Worm (Caenorhabditis elegans) whole organism, young adult: ENCODE measurements around the gene ints-7.

Experiments
- B0035.1 ChIP-seq: sonication (generic microtip); optimal IDR thresholded peaks from 2 replicates; lab custom pipeline; 2016; ENCODE audit warnings: missing genetic modification characterization, mild to moderate bottlenecking, missing compliant biosample characterization, missing genotype, missing genetic modification reagents
- B0261.1 ChIP-seq: sonication (generic microtip); optimal IDR thresholded peaks from 2 replicates; lab custom pipeline; 2016; ENCODE audit warnings: mild to moderate bottlenecking, missing genetic modification characterization, moderate library complexity, missing compliant biosample characterization
- C06A6.2 ChIP-seq: fragments of 200-800 bp; sonication (Bioruptor generic); conservative IDR thresholded peaks from 2 replicates; pipeline ENCODE4 v1.3.6; 2022; ENCODE audit warnings: missing genetic modification characterization, missing compliant biosample characterization
- F33H1.4 ChIP-seq: fragments of 200-800 bp; sonication (Bioruptor generic); IDR thresholded peaks from 2 replicates; pipeline ENCODE4 v1.3.6; 2022; ENCODE audit warnings: missing genetic modification reagents, missing genetic modification characterization, missing compliant biosample characterization
- F37B4.10 ChIP-seq: fragments of 200-800 bp; sonication (Bioruptor generic); IDR thresholded peaks from 2 replicates; pipeline ENCODE4 v1.3.6; 2022; ENCODE audit warnings: missing genetic modification characterization, missing compliant biosample characterization
- K11D2.4 ChIP-seq: fragments of 200-800 bp; sonication (Bioruptor generic); IDR thresholded peaks from 2 replicates; pipeline ENCODE4 v1.3.6; 2022; ENCODE audit warnings: missing genetic modification reagents, missing genetic modification characterization, missing compliant biosample characterization
- Y53G8AR.9 ChIP-seq: fragments of 200-800 bp; sonication (Bioruptor generic); conservative IDR thresholded peaks from 2 replicates; pipeline ENCODE4 v1.3.6; 2022; ENCODE audit warnings: missing genetic modification reagents, missing genetic modification characterization, missing compliant biosample characterization
- Y95B8A.8 ChIP-seq: fragments of 200-800 bp; sonication (Bioruptor generic); IDR thresholded peaks from 2 replicates; pipeline ENCODE4 v1.3.6; 2022; ENCODE audit warnings: missing genetic modification reagents, missing genetic modification characterization, missing compliant biosample characterization
- akir-1 ChIP-seq: fragments of 200-800 bp; sonication (Bioruptor generic); optimal IDR thresholded peaks from 2 replicates; lab custom pipeline; 2018; ENCODE audit warnings: mild to moderate bottlenecking, missing genetic modification characterization, moderate library complexity, missing compliant biosample characterization
- ama-1 ChIP-seq, 3 experiments: fragments of 150-350 bp in 1 of 3; sonication (generic microtip) in 2 of 3; optimal IDR thresholded peaks; 2 replicates each; lab custom pipeline; 2014 to 2018; ENCODE audit warnings: missing biosample characterization in 2 of 3, missing genetic modification characterization in 2 of 3, missing genetic modification reagents in 2 of 3
- aptf-2 ChIP-seq: fragments of 200-800 bp; sonication (Bioruptor generic); conservative IDR thresholded peaks from 2 replicates; pipeline ENCODE4 v1.3.6; 2022; ENCODE audit warnings: missing genetic modification reagents, missing genetic modification characterization, missing compliant biosample characterization
- athp-1 ChIP-seq: sonication (generic microtip); optimal IDR thresholded peaks from 2 replicates; lab custom pipeline; 2017; ENCODE audit warnings: mild to moderate bottlenecking, missing genetic modification characterization, missing compliant biosample characterization
- attf-5 ChIP-seq: fragments of 200-800 bp; sonication (Bioruptor generic); optimal IDR thresholded peaks from 2 replicates; lab custom pipeline; 2018; ENCODE audit warnings: mild to moderate bottlenecking, missing genetic modification characterization, missing compliant biosample characterization
- ccch-3 ChIP-seq: fragments of 200-800 bp; sonication (Bioruptor generic); optimal IDR thresholded peaks from 2 replicates; lab custom pipeline; 2018; ENCODE audit warnings: mild to moderate bottlenecking, missing genetic modification characterization, missing compliant biosample characterization
- cebp-2 ChIP-seq: fragments of 200-800 bp; sonication (Bioruptor generic); IDR thresholded peaks from 2 replicates; pipeline ENCODE4 v1.3.6; 2022; ENCODE audit warnings: missing genetic modification characterization, missing compliant biosample characterization
- ceh-100 ChIP-seq: fragments of 200-800 bp; sonication (Bioruptor generic); IDR thresholded peaks from 2 replicates; pipeline ENCODE4 v1.3.6; 2022; ENCODE audit warnings: missing genetic modification reagents, missing genetic modification characterization, missing compliant biosample characterization
- ceh-79 ChIP-seq: sonication (generic microtip); optimal IDR thresholded peaks from 2 replicates; lab custom pipeline; 2017; ENCODE audit warnings: mild to moderate bottlenecking, missing genetic modification characterization, missing compliant biosample characterization
- die-1 ChIP-seq: sonication (generic microtip); optimal IDR thresholded peaks from 2 replicates; lab custom pipeline; 2016; ENCODE audit warnings: missing genotype, mild to moderate bottlenecking, missing genetic modification characterization, missing compliant biosample characterization
- egl-18 ChIP-seq: fragments of 200-800 bp; sonication (Bioruptor generic); IDR thresholded peaks from 2 replicates; pipeline ENCODE4 v1.3.6; 2022; ENCODE audit warnings: missing genetic modification reagents, missing genetic modification characterization, missing compliant biosample characterization
- egrh-3 ChIP-seq: fragments of 200-800 bp; sonication (Bioruptor generic); IDR thresholded peaks from 2 replicates; pipeline ENCODE4 v1.3.6; 2022; ENCODE audit warnings: missing genetic modification reagents, missing genetic modification characterization, missing compliant biosample characterization
- ekl-4 ChIP-seq: fragments of 200-800 bp; sonication (Bioruptor generic); IDR thresholded peaks from 2 replicates; pipeline ENCODE4 v1.3.6; 2022; ENCODE audit warnings: missing genetic modification reagents, missing genetic modification characterization, missing compliant biosample characterization
- fkh-3 ChIP-seq: sonication (generic microtip); optimal IDR thresholded peaks from 2 replicates; lab custom pipeline; 2016; ENCODE audit warnings: mild to moderate bottlenecking, missing genetic modification characterization, missing compliant biosample characterization
- him-1 ChIP-seq: sonication (generic microtip); optimal IDR thresholded peaks from 2 replicates; lab custom pipeline; 2016; ENCODE audit warnings: missing genotype, missing genetic modification reagents, missing genetic modification characterization, missing compliant biosample characterization
- hlh-26 ChIP-seq: fragments of 200-800 bp; sonication (Bioruptor generic); conservative IDR thresholded peaks from 2 replicates; pipeline ENCODE4 v1.3.6; 2022; ENCODE audit warnings: missing genetic modification reagents, missing genetic modification characterization, missing compliant biosample characterization
- hrde-1 ChIP-seq: sonication (generic microtip); optimal IDR thresholded peaks from 2 replicates; lab custom pipeline; 2016; ENCODE audit warnings: missing genetic modification characterization, mild to moderate bottlenecking, missing compliant biosample characterization, moderate library complexity, missing genotype, missing genetic modification reagents, borderline replicate concordance
- hsf-1 ChIP-seq: fragments of 200-800 bp; sonication (Bioruptor generic); IDR thresholded peaks from 2 replicates; pipeline ENCODE4 v1.3.6; 2022; ENCODE audit warnings: missing genetic modification reagents, missing genetic modification characterization, missing compliant biosample characterization
- let-607 ChIP-seq, 2 experiments: fragments of 200-800 bp in 1 of 2; sonication (Bioruptor generic) in 1 of 2; sonication (generic microtip) in 1 of 2; optimal IDR thresholded peaks; 2 replicates each; lab custom pipeline; 2016 to 2018; ENCODE audit warnings: mild to moderate bottlenecking in 2 of 2, missing compliant biosample characterization in 2 of 2, missing genetic modification characterization in 2 of 2, moderate library complexity in 2 of 2, missing genotype in 1 of 2
- lin-26 ChIP-seq: fragments of 200-800 bp; sonication (Bioruptor generic); IDR thresholded peaks from 2 replicates; pipeline ENCODE4 v1.3.6; 2022; ENCODE audit warnings: missing genetic modification reagents, missing genetic modification characterization, missing compliant biosample characterization
- lin-35 ChIP-seq, 3 experiments: fragments of 150-350 bp in 2 of 3; sonication (generic microtip) in 1 of 3; optimal IDR thresholded peaks; 2 replicates each; lab custom pipeline; 2014 to 2018; ENCODE audit warnings: missing biosample characterization in 3 of 3, missing genetic modification characterization in 3 of 3, missing genetic modification reagents in 3 of 3
- lin-40 ChIP-seq: sonication (generic microtip); optimal IDR thresholded peaks from 2 replicates; lab custom pipeline; 2016; ENCODE audit warnings: missing genetic modification characterization, mild to moderate bottlenecking, missing compliant biosample characterization, missing genotype, missing genetic modification reagents
- lin-54 ChIP-seq: fragments of 200-800 bp; sonication (Bioruptor generic); optimal IDR thresholded peaks from 2 replicates; lab custom pipeline; 2018; ENCODE audit warnings: mild to moderate bottlenecking, missing genetic modification characterization, missing compliant biosample characterization
- mes-4 ChIP-seq: sonication (generic microtip); optimal IDR thresholded peaks from 2 replicates; lab custom pipeline; 2016; ENCODE audit warnings: missing genotype, missing genetic modification characterization, missing compliant biosample characterization
- mxl-1 ChIP-seq: sonication (generic microtip); optimal IDR thresholded peaks from 2 replicates; lab custom pipeline; 2016; ENCODE audit warnings: missing genetic modification characterization, missing compliant biosample characterization
- nfya-2 ChIP-seq: fragments of 200-800 bp; sonication (Bioruptor generic); IDR thresholded peaks from 2 replicates; pipeline ENCODE4 v1.3.6; 2022; ENCODE audit warnings: missing genetic modification reagents, missing genetic modification characterization, missing compliant biosample characterization
- nfyb-1 ChIP-seq: fragments of 200-800 bp; sonication (Bioruptor generic); IDR thresholded peaks from 2 replicates; pipeline ENCODE4 v1.3.6; 2022; ENCODE audit warnings: missing genetic modification reagents, missing genetic modification characterization, missing compliant biosample characterization
- nhr-90 ChIP-seq: sonication (generic microtip); optimal IDR thresholded peaks from 2 replicates; lab custom pipeline; 2016; ENCODE audit warnings: missing genotype, mild to moderate bottlenecking, missing genetic modification characterization, missing compliant biosample characterization
- rcor-1 ChIP-seq: fragments of 200-800 bp; sonication (Bioruptor generic); IDR thresholded peaks from 2 replicates; pipeline ENCODE4 v1.3.6; 2022; ENCODE audit warnings: missing genetic modification reagents, missing genetic modification characterization, missing compliant biosample characterization
- sdz-38 ChIP-seq: sonication (generic microtip); optimal IDR thresholded peaks from 2 replicates; lab custom pipeline; 2016; ENCODE audit warnings: missing genotype, missing genetic modification characterization, missing compliant biosample characterization
- sea-2 ChIP-seq: fragments of 200-800 bp; sonication (Bioruptor generic); IDR thresholded peaks from 2 replicates; pipeline ENCODE4 v1.3.6; 2022; ENCODE audit warnings: missing genetic modification characterization, missing compliant biosample characterization
- snpc-4 ChIP-seq, 5 experiments: fragments of 150-350 bp in 1 of 5; sonication (generic microtip) in 4 of 5; optimal IDR thresholded peaks; 2 replicates each; lab custom pipeline; 2014 to 2018; ENCODE audit warnings: missing genetic modification characterization in 5 of 5, missing biosample characterization in 3 of 5, antibody characterized with exemption in 2 of 5, mild to moderate bottlenecking in 2 of 5, missing compliant biosample characterization in 2 of 5, missing genotype in 2 of 5, moderate library complexity in 2 of 5, missing genetic modification reagents in 1 of 5
- sptf-2 ChIP-seq: fragments of 200-800 bp; sonication (Bioruptor generic); optimal IDR thresholded peaks from 2 replicates; lab custom pipeline; 2018; ENCODE audit warnings: mild to moderate bottlenecking, missing genetic modification characterization, missing compliant biosample characterization
- unc-130 ChIP-seq: sonication (generic microtip); optimal IDR thresholded peaks from 2 replicates; lab custom pipeline; 2016; ENCODE audit warnings: missing genetic modification reagents, missing genetic modification characterization, missing compliant biosample characterization
- zfh-2 ChIP-seq: fragments of 200-800 bp; sonication (Bioruptor generic); conservative IDR thresholded peaks from 2 replicates; pipeline ENCODE4 v1.3.6; 2022; ENCODE audit warnings: missing genetic modification reagents, missing genetic modification characterization, missing compliant biosample characterization
- ztf-25 ChIP-seq: fragments of 200-800 bp; sonication (Bioruptor generic); IDR thresholded peaks from 2 replicates; pipeline ENCODE4 v1.3.6; 2022; ENCODE audit warnings: missing genetic modification reagents, missing genetic modification characterization, missing compliant biosample characterization
- ztf-28 ChIP-seq: fragments of 200-800 bp; sonication (Bioruptor generic); IDR thresholded peaks from 2 replicates; pipeline ENCODE4 v1.3.6; 2022; ENCODE audit warnings: missing genetic modification reagents, missing genetic modification characterization, missing compliant biosample characterization

The ints-7 gene

ce11 chrII:11633509-11633908 is 50.9 kb downstream of the ints-7 start, which contains the start of gene din-1:
TSS of gene din-1 (minus strand) at chrII:11633609.
- TF ChIP-seq F37B4.10 (GFP tag; lab: Robert Waterston, UW) (no peak), mes-4 (no peak), hrde-1 (tag; lab: Kevin White, UChicago) (no peak), aptf-2 (no peak), ceh-100 (GFP tag; lab: Robert Waterston, UW) (no peak), hlh-26 (GFP tag; lab: Robert Waterston, UW) (no peak), mxl-1 (tag; lab: Kevin White, UChicago) (no peak), zfh-2 (GFP tag; lab: Robert Waterston, UW) (no peak), athp-1 (tag; lab: Kevin White, UChicago) (no peak), egl-18 (no peak), Y95B8A.8 (GFP tag; lab: Robert Waterston, UW) (no peak), ceh-79 (tag; lab: Kevin White, UChicago) (no peak), cebp-2 (GFP tag; lab: Robert Waterston, UW) (no peak)
- TF ChIP-seq, all 124 proteins: peak for 0

- TF ChIP-seq hsf-1 (no peak), fkh-3 (tag; lab: Kevin White, UChicago) (no peak), ztf-25 (GFP tag; lab: Robert Waterston, UW) (no peak), lin-54 (GFP tag; lab: Kevin White, UChicago) (peak; percentile 50), egrh-3 (peak; percentile 81; the same call in 1 of the 2 replicates), ccch-3 (GFP tag; lab: Kevin White, UChicago) (no peak), akir-1 (peak; percentile 5), lin-26 (peak; percentile 63; the same call in 1 of the 2 replicates), B0261.1 (tag; lab: Kevin White, UChicago) (no peak), C06A6.2 (GFP tag; lab: Robert Waterston, UW) (peak; percentile 76), sdz-38 (no peak), nfya-2 (no peak), die-1 (peak; percentile 39), him-1 (no peak), sptf-2 (GFP tag; lab: Kevin White, UChicago) (peak; percentile 26), lin-40 (peak; percentile 87), athp-1 (tag; lab: Kevin White, UChicago) (peak; percentile 18), lin-35 (GFP tag; optimal IDR thresholded peaks at IDR 0.05; lab: Kevin White, UChicago) (peak in 1 of 3 experiments; percentile 50), sea-2 (GFP tag; lab: Robert Waterston, UW) (no peak), snpc-4 (GFP tag; optimal IDR thresholded peaks at IDR 0.05; lab: Kevin White, UChicago) (peak; percentile 18), snpc-4 (tag; optimal IDR thresholded peaks at IDR 0.05; lab: Kevin White, UChicago) (peak in 3 of 4 experiments; percentile 63 to 69 (median 68)), F33H1.4 (peak; percentile 12; the same call in 1 of the 2 replicates), ztf-28 (no peak), let-607 (tag; optimal IDR thresholded peaks at IDR 0.05; lab: Kevin White, UChicago) (peak; percentile 87 to 89), rcor-1 (GFP tag; lab: Robert Waterston, UW) (peak; percentile 63; the same call in 1 of the 2 replicates), unc-130 (GFP tag; lab: Kevin White, UChicago) (no peak), B0035.1 (tag; lab: Kevin White, UChicago) (peak; percentile 37), nhr-90 (tag; lab: Kevin White, UChicago) (peak; percentile 58), nfyb-1 (GFP tag; lab: Robert Waterston, UW) (peak; percentile 88), ama-1 (optimal IDR thresholded peaks at IDR 0.05; lab: Kevin White, UChicago) (no peak), ama-1 (GFP tag; optimal IDR thresholded peaks at IDR 0.05; lab: Kevin White, UChicago) (no peak), K11D2.4 (GFP tag; lab: Robert Waterston, UW) (peak; percentile 82), Y95B8A.8 (GFP tag; lab: Robert Waterston, UW) (no peak), attf-5 (GFP tag; lab: Kevin White, UChicago) (peak; percentile 92), Y53G8AR.9 (GFP tag; lab: Robert Waterston, UW) (0 out of 2 replicates have a peak, but pooled peaks have one; percentile 47), ekl-4 (peak; percentile 68; the same call in 1 of the 2 replicates)
Measured at ce11 chrII:11634057-11634676, 51.5 kb downstream of the ints-7 start.
